Fruit fly (Drosophila melanogaster): ENCODE data around the gene sfl.

sfl gene

DNA sequence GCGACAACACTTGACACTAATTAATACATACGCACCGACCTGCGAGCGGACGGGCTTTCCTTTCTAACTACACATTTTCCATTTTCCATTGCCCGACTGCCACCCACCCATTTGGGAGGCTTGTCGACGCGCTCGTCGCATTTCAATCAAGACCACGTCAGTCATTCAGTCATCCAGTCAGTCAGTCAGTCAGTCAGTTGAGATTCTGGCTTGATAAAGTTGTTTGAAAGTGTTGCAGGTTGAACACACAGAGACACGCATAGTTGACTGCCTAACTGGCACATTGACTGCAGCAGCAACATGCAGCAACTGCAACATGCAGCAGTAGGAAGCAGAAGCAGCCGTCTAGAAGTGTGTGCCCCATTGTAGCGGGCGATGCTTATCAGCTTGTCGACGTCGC, 43.9 kb upstream of the sfl start:
- peak; percentile 35 for TF ChIP-seq grn (GFP tag; optimal IDR thresholded peaks at IDR 0.05)
- TF ChIP-seq crol (GFP tag; IDR thresholded peaks at IDR 0.05), result 0 out of 2 replicates have a peak, but pooled peaks have one; percentile 22
- no peak for TF ChIP-seq CG11723 (GFP tag; optimal IDR thresholded peaks at IDR 0.05)
- TF ChIP-seq CG8281 (tag; optimal IDR thresholded peaks at IDR 0.05), result peak; percentile 93
- peak; percentile 12 for TF ChIP-seq CG10209 (GFP tag; optimal IDR thresholded peaks at IDR 0.05)
- peak; percentile 12 for TF ChIP-seq Ets65A (GFP tag)
- no peak for TF ChIP-seq CG17359 (tag; optimal IDR thresholded peaks at IDR 0.05)

DNA sequence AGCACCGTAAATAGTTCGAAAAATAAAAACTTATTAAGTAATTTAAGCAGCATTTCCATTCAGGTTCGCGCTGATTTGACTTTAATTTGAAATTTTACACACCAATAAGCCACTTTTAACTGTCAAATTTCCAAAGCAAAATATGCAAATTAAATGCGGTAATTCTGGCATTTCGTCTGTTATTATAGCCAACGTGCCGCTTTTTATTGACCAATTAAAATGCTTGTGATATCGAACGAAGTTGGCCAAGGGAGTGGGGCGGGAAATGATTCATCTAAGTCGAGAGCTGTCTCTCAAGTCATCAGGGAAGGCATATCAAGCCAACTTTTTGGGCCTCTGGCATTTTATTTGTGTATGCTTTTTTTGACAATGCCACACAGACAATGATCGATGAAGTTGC, 43.1 kb upstream of the sfl start:
- TF ChIP-seq CG15601 (tag; optimal IDR thresholded peaks at IDR 0.05) (no peak), Abd-B (GFP tag; optimal IDR thresholded peaks at IDR 0.05) (peak; percentile 50), CG12769 (tag; optimal IDR thresholded peaks at IDR 0.05) (peak; percentile 65), abd-A (tag; optimal IDR thresholded peaks at IDR 0.05) (peak; percentile 92), sens (GFP tag) (peak; percentile 61), sd (tag; optimal IDR thresholded peaks at IDR 0.05) (peak; percentile 96), chinmo (GFP tag; IDR thresholded peaks at IDR 0.05; ENCODE audit: partially characterized antibody) (0 out of 4 replicates have a peak, but pooled peaks have one; percentile 64), oc (tag; optimal IDR thresholded peaks at IDR 0.05) (peak; percentile 82), fru (optimal IDR thresholded peaks at IDR 0.05) (no peak), Mes4 (GFP tag; optimal IDR thresholded peaks at IDR 0.05) (no peak), vvl (GFP tag; IDR thresholded peaks at IDR 0.05) (peak; percentile 73), H15 (GFP tag; IDR thresholded peaks at IDR 0.05) (no peak)

DNA sequence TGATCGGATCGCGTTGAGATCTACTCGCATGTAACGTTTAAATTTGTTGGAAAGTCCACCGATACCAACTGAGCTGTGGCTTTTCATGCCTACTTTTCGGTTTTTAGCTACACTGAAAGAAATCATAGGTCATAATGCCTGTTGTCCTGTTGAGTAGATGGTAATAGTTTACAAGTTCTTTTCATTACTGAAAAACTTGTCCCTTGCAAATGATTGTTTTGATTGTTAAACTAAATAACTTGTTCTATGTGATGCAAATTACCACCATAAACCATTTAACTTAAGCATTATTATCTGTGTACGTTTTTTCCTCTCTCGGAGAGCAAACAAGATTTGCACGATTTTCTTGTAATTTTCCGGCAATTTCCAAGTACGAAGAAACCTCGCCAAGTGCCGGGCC, 42.0 kb upstream of the sfl start:
- TF ChIP-seq CG10321 (GFP tag; IDR thresholded peaks at IDR 0.05), result 0 out of 2 replicates have a peak, but pooled peaks have one; percentile 18
- TF ChIP-seq CG12236 (GFP tag; optimal IDR thresholded peaks at IDR 0.05), result no peak

DNA sequence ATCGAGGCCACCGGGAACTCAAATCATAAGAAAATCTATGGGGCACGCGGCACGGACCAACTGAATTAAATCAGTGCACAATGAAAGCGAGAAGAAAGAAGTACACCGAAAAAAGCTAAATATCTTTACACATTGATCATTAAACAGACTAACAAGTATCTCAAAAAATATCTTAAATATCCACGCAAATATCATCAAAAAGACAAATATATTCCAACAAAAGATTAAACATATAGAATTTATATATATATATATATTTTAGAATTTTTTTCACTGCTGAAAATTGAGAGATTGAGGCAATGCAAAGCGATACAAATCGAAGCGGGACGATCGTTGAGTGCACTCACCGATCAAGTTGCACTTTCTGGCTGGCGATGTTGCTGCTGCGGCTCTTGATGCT, 40.1 kb upstream of the sfl start:
- TF ChIP-seq CG12155 (GFP tag; optimal IDR thresholded peaks at IDR 0.05) (no peak), Jarid2 (GFP tag; optimal IDR thresholded peaks at IDR 0.05) (no peak), CG18476 (GFP tag; optimal IDR thresholded peaks at IDR 0.05) (no peak), Med (GFP tag) (peak; percentile 18), CG13894 (tag; optimal IDR thresholded peaks at IDR 0.05) (no peak), Hr78 (GFP tag; optimal IDR thresholded peaks at IDR 0.05) (no peak), wor (GFP tag; IDR thresholded peaks at IDR 0.05) (no peak), Xrp1 (GFP tag; IDR thresholded peaks at IDR 0.05) (peak; percentile 15; the same call in 1 of the 2 replicates), B-H1 (GFP tag; IDR thresholded peaks at IDR 0.05) (no peak), CG13296 (GFP tag; optimal IDR thresholded peaks at IDR 0.05) (no peak), bab2 (GFP tag; optimal IDR thresholded peaks at IDR 0.05) (no peak), Doc3 (GFP tag; IDR thresholded peaks at IDR 0.05; ENCODE audit: partially characterized antibody) (no peak), CrebB (tag; optimal IDR thresholded peaks at IDR 0.05) (no peak), az2 (GFP tag; optimal IDR thresholded peaks at IDR 0.05) (no peak), tin (GFP tag; optimal IDR thresholded peaks at IDR 0.05) (no peak), tio (GFP tag; optimal IDR thresholded peaks at IDR 0.05) (no peak), bsh (GFP tag; optimal IDR thresholded peaks at IDR 0.05) (peak in 1 of 2 experiments; percentile 12), Blimp-1 (GFP tag; optimal IDR thresholded peaks at IDR 0.05) (peak; percentile 7), chinmo (GFP tag; IDR thresholded peaks at IDR 0.05; ENCODE audit: partially characterized antibody) (no peak), bigmax (GFP tag; optimal IDR thresholded peaks at IDR 0.05) (no peak), CG7786 (GFP tag; optimal IDR thresholded peaks at IDR 0.05) (no peak), CG12659 (GFP tag; optimal IDR thresholded peaks at IDR 0.05) (no peak), nau (GFP tag; optimal IDR thresholded peaks at IDR 0.05) (no peak), zf30C (GFP tag; optimal IDR thresholded peaks at IDR 0.05) (no peak), CG12942 (GFP tag; optimal IDR thresholded peaks at IDR 0.05) (no peak), bbx (GFP tag; IDR thresholded peaks at IDR 0.05; ENCODE audit: partially characterized antibody) (no peak), lmd (GFP tag; IDR thresholded peaks at IDR 0.05) (no peak)
